Worm (Caenorhabditis elegans) whole organism, mixed stage, embryonic: Measurements from ENCODE around the gene acs-21.

Experiments
- ceh-43 ChIP-seq: fragments of 200-800 bp; sonication (Bioruptor generic); optimal IDR thresholded peaks from 2 replicates; lab custom pipeline; 2018; ENCODE audit warnings: mild to moderate bottlenecking, missing genetic modification characterization, moderate library complexity, missing compliant biosample characterization
- cnd-1 ChIP-seq: fragments of 200-800 bp; sonication (Bioruptor generic); optimal IDR thresholded peaks from 2 replicates; lab custom pipeline; 2018; ENCODE audit warnings: mild to moderate bottlenecking, missing genetic modification characterization, missing compliant biosample characterization
- elt-1 ChIP-seq: sonication (generic microtip); optimal IDR thresholded peaks from 2 replicates; lab custom pipeline; 2017; ENCODE audit warnings: missing genetic modification characterization, mild to moderate bottlenecking, missing compliant biosample characterization, antibody characterized with exemption, moderate library complexity, borderline replicate concordance; ENCODE audit not compliant: insufficient read depth
- elt-3 ChIP-seq: fragments of 150-350 bp; optimal IDR thresholded peaks from 2 replicates; lab custom pipeline; 2014; ENCODE audit warnings: missing biosample characterization, missing genetic modification characterization
- lin-13 ChIP-seq: fragments of 150-350 bp; optimal IDR thresholded peaks from 2 replicates; lab custom pipeline; 2014; ENCODE audit warnings: missing biosample characterization, missing genetic modification characterization
- mls-2 ChIP-seq: sonication (generic microtip); optimal IDR thresholded peaks from 2 replicates; lab custom pipeline; 2016; ENCODE audit warnings: mild to moderate bottlenecking, missing genetic modification characterization, moderate library complexity, missing compliant biosample characterization
- nhr-2 ChIP-seq: fragments of 150-350 bp; optimal IDR thresholded peaks from 2 replicates; lab custom pipeline; 2014; ENCODE audit warnings: missing biosample characterization, missing genetic modification characterization
- nhr-28 ChIP-seq: fragments of 150-350 bp; optimal IDR thresholded peaks from 2 replicates; lab custom pipeline; 2014; ENCODE audit warnings: missing biosample characterization, missing genetic modification characterization
- snpc-4 ChIP-seq: fragments of 150-350 bp; optimal IDR thresholded peaks from 2 replicates; lab custom pipeline; 2014; ENCODE audit warnings: missing biosample characterization, missing genetic modification characterization
- tbx-8 ChIP-seq: fragments of 200-800 bp; sonication (Bioruptor generic); optimal IDR thresholded peaks from 2 replicates; lab custom pipeline; 2018; ENCODE audit warnings: mild to moderate bottlenecking, missing genetic modification characterization, moderate library complexity, missing compliant biosample characterization
- unc-39 ChIP-seq: fragments of 150-350 bp; optimal IDR thresholded peaks from 2 replicates; lab custom pipeline; 2014; ENCODE audit warnings: missing biosample characterization, missing genetic modification characterization
- unc-62 ChIP-seq: fragments of 150-350 bp; optimal IDR thresholded peaks from 2 replicates; lab custom pipeline; 2014; ENCODE audit warnings: missing biosample characterization, missing genetic modification reagents, missing genetic modification characterization
- ztf-11 ChIP-seq: fragments of 150-350 bp; optimal IDR thresholded peaks from 2 replicates; lab custom pipeline; 2014; ENCODE audit warnings: missing biosample characterization, missing genetic modification characterization

ce11 chrV:3039282-3039681 lies 49.6 kb upstream of the acs-21 start, which contains the start of gene chpf-2:
- TF ChIP-seq unc-39 (tag; lab: Kevin White, UChicago) (no peak), cnd-1 (tag; lab: Kevin White, UChicago) (no peak), lin-13 (tag; lab: Kevin White, UChicago) (no peak), elt-1 (no peak), mls-2 (tag; lab: Kevin White, UChicago) (no peak), snpc-4 (tag; lab: Kevin White, UChicago) (no peak), nhr-2 (tag; lab: Kevin White, UChicago) (no peak), ceh-43 (GFP tag; lab: Kevin White, UChicago) (no peak), unc-62 (no peak), elt-3 (tag; lab: Kevin White, UChicago) (no peak), nhr-28 (no peak), tbx-8 (GFP tag; lab: Kevin White, UChicago) (no peak), ztf-11 (no peak)
